Fruit fly (Drosophila melanogaster) whole organism, embryonic: ENCODE data around the gene CG9132.
A peak's percentile ranks its signal among the peaks of the same experiment; 100 is the strongest.

Source experiments
- Antp ChIP-seq: fragments of 200-800 bp; sonication (Bioruptor generic); optimal IDR thresholded peaks from 3 replicates; lab custom pipeline; 2016; ENCODE audit warnings: missing biosample characterization, missing genetic modification characterization
- Atf6 ChIP-seq: fragments of 200-800 bp; sonication (Bioruptor generic); IDR thresholded peaks from 2 replicates; pipeline ENCODE4 v1.3.6; 2022; ENCODE audit warnings: missing biosample characterization, missing genetic modification characterization
- Awh ChIP-seq: fragments of 200-800 bp; sonication (Bioruptor generic); IDR thresholded peaks from 2 replicates; pipeline ENCODE4, ENCODE4 v1.3.6; 2022; ENCODE audit warnings: missing biosample characterization, missing genetic modification characterization
- CG10267 ChIP-seq: fragments of 200-800 bp; sonication (Bioruptor generic); optimal IDR thresholded peaks from 2 replicates; lab custom pipeline; 2018; ENCODE audit warnings: missing biosample characterization, mild to moderate bottlenecking, missing genetic modification characterization, moderate library complexity
- CG11723 ChIP-seq: fragments of 200-800 bp; sonication (Bioruptor generic); optimal IDR thresholded peaks from 2 replicates; lab custom pipeline; 2017; ENCODE audit warnings: missing biosample characterization, mild to moderate bottlenecking, missing genetic modification characterization
- CG12391 ChIP-seq: fragments of 200-800 bp; sonication (Bioruptor generic); optimal IDR thresholded peaks from 3 replicates; lab custom pipeline; 2018; ENCODE audit warnings: missing biosample characterization, mild to moderate bottlenecking, missing genetic modification characterization, moderate library complexity
- CG14965 ChIP-seq: fragments of 200-800 bp; sonication (Bioruptor generic); optimal IDR thresholded peaks from 2 replicates; lab custom pipeline; 2016; ENCODE audit warnings: missing biosample characterization, missing genetic modification characterization, borderline replicate concordance
- CG17568 ChIP-seq: fragments of 200-800 bp; sonication (Bioruptor generic); optimal IDR thresholded peaks from 2 replicates; lab custom pipeline; 2018; ENCODE audit warnings: missing biosample characterization, mild to moderate bottlenecking, missing genetic modification characterization, moderate library complexity
- CG18476 ChIP-seq: fragments of 200-800 bp; sonication (Bioruptor generic); optimal IDR thresholded peaks from 2 replicates; lab custom pipeline; 2016; ENCODE audit warnings: missing biosample characterization, mild to moderate bottlenecking, missing genetic modification characterization
- CG18599 ChIP-seq: fragments of 200-800 bp; sonication (Bioruptor generic); optimal IDR thresholded peaks from 3 replicates; lab custom pipeline; 2017; ENCODE audit warnings: missing biosample characterization, missing genetic modification characterization, mild to moderate bottlenecking, moderate library complexity, missing genetic modification reagents
- CG2129 ChIP-seq: fragments of 200-800 bp; sonication (Bioruptor generic); IDR thresholded peaks from 2 replicates; pipeline ENCODE4 v1.3.6; 2022; ENCODE audit warnings: missing biosample characterization, missing genetic modification characterization; ENCODE audit not compliant: partially characterized antibody
- CG2678 ChIP-seq: fragments of 200-800 bp; sonication (Bioruptor generic); optimal IDR thresholded peaks from 3 replicates; lab custom pipeline; 2019; ENCODE audit warnings: missing biosample characterization, mild to moderate bottlenecking, missing genetic modification characterization, moderate library complexity
- CG32772 ChIP-seq: fragments of 200-800 bp; sonication (Bioruptor generic); IDR thresholded peaks from 2 replicates; pipeline ENCODE4 v1.3.6; 2022; ENCODE audit warnings: missing biosample characterization, missing genetic modification characterization
- CG33213 ChIP-seq: fragments of 200-800 bp; sonication (Bioruptor generic); optimal IDR thresholded peaks from 3 replicates; lab custom pipeline; 2016; ENCODE audit warnings: missing biosample characterization, missing genetic modification characterization
- CG34422 ChIP-seq: fragments of 200-800 bp; sonication (Bioruptor generic); IDR thresholded peaks from 3 replicates; pipeline ENCODE4 v1.3.6; 2022; ENCODE audit warnings: missing biosample characterization, missing genetic modification characterization
- CG3726 ChIP-seq: fragments of 200-800 bp; sonication (Bioruptor generic); IDR thresholded peaks from 3 replicates; pipeline ENCODE4, ENCODE4 v1.3.6; 2022; ENCODE audit warnings: missing biosample characterization, missing genetic modification characterization
- CG42726 ChIP-seq: fragments of 200-800 bp; sonication (Bioruptor generic); IDR thresholded peaks from 2 replicates; pipeline ENCODE4 v1.3.6; 2022; ENCODE audit warnings: missing biosample characterization, missing genetic modification characterization; ENCODE audit not compliant: partially characterized antibody
- CG4424 ChIP-seq: fragments of 200-800 bp; sonication (Bioruptor generic); optimal IDR thresholded peaks from 3 replicates; lab custom pipeline; 2016; ENCODE audit warnings: missing biosample characterization, missing genetic modification characterization
- CG4617 ChIP-seq: fragments of 200-800 bp; sonication (Bioruptor generic); optimal IDR thresholded peaks from 3 replicates; lab custom pipeline; 2016; ENCODE audit warnings: missing biosample characterization, missing genetic modification characterization, borderline replicate concordance
- CG6254 ChIP-seq: fragments of 200-800 bp; sonication (Bioruptor generic); optimal IDR thresholded peaks from 3 replicates; lab custom pipeline; 2017; ENCODE audit warnings: mild to moderate bottlenecking, missing biosample characterization, missing genetic modification reagents, missing genetic modification characterization
- CG6791 ChIP-seq: fragments of 200-800 bp; sonication (Bioruptor generic); IDR thresholded peaks from 3 replicates; pipeline ENCODE4 v1.3.6; 2022; ENCODE audit warnings: missing biosample characterization, missing genetic modification characterization; ENCODE audit not compliant: partially characterized antibody
- CG7745 ChIP-seq: fragments of 200-800 bp; sonication (Bioruptor generic); optimal IDR thresholded peaks from 2 replicates; lab custom pipeline; 2018; ENCODE audit warnings: missing biosample characterization, mild to moderate bottlenecking, missing genetic modification characterization, moderate library complexity
- CG9437 ChIP-seq: fragments of 200-800 bp; sonication (Bioruptor generic); optimal IDR thresholded peaks from 2 replicates; lab custom pipeline; 2018; ENCODE audit warnings: missing biosample characterization, mild to moderate bottlenecking, missing genetic modification characterization
- CG9609 ChIP-seq: fragments of 200-800 bp; sonication (Bioruptor generic); optimal IDR thresholded peaks from 3 replicates; lab custom pipeline; 2016; ENCODE audit warnings: missing biosample characterization, missing genetic modification characterization
- CG9727 ChIP-seq: fragments of 200-800 bp; sonication (Bioruptor generic); optimal IDR thresholded peaks from 3 replicates; lab custom pipeline; 2017; ENCODE audit warnings: missing biosample characterization, mild to moderate bottlenecking, missing genetic modification characterization
- CG9817 ChIP-seq: fragments of 200-800 bp; sonication (Bioruptor generic); optimal IDR thresholded peaks from 2 replicates; lab custom pipeline; 2018; ENCODE audit warnings: missing biosample characterization, mild to moderate bottlenecking, missing genetic modification characterization, moderate library complexity
- CG9876 ChIP-seq: fragments of 200-800 bp; sonication (Bioruptor generic); optimal IDR thresholded peaks from 2 replicates; lab custom pipeline; 2016; ENCODE audit warnings: missing biosample characterization, missing genetic modification characterization
- Dp ChIP-seq: fragments of 200-800 bp; sonication (Bioruptor generic); optimal IDR thresholded peaks from 2 replicates; lab custom pipeline; 2018; ENCODE audit warnings: missing biosample characterization, mild to moderate bottlenecking, missing genetic modification characterization, moderate library complexity
- ERR ChIP-seq: fragments of 200-800 bp; sonication (Bioruptor generic); optimal IDR thresholded peaks from 2 replicates; lab custom pipeline; 2016; ENCODE audit warnings: missing biosample characterization, missing genetic modification characterization
- H2.0 ChIP-seq: fragments of 200-800 bp; sonication (Bioruptor generic); IDR thresholded peaks from 2 replicates; pipeline ENCODE4 v1.3.6; 2022; ENCODE audit warnings: missing biosample characterization, missing genetic modification characterization
- HLH54F ChIP-seq: fragments of 200-800 bp; sonication (Bioruptor generic); optimal IDR thresholded peaks from 3 replicates; lab custom pipeline; 2016; ENCODE audit warnings: missing biosample characterization, missing genetic modification characterization
- HLHmδ ChIP-seq: fragments of 200-800 bp; sonication (Bioruptor generic); optimal IDR thresholded peaks from 2 replicates; lab custom pipeline; 2018; ENCODE audit warnings: missing biosample characterization, mild to moderate bottlenecking, missing genetic modification characterization, moderate library complexity
- Hmx ChIP-seq: fragments of 200-800 bp; sonication (Bioruptor generic); optimal IDR thresholded peaks from 2 replicates; lab custom pipeline; 2016; ENCODE audit warnings: missing biosample characterization, missing genetic modification characterization
- MBD-R2 ChIP-seq: fragments of 200-800 bp; sonication (Bioruptor generic); IDR thresholded peaks from 2 replicates; pipeline ENCODE4 v1.3.6; 2022; ENCODE audit warnings: missing biosample characterization, missing genetic modification characterization
- Six4 ChIP-seq: fragments of 200-800 bp; sonication (Bioruptor generic); optimal IDR thresholded peaks from 2 replicates; lab custom pipeline; 2016; ENCODE audit warnings: missing biosample characterization, missing genetic modification characterization
- Usf ChIP-seq: fragments of 200-800 bp; sonication (Bioruptor generic); optimal IDR thresholded peaks from 2 replicates; lab custom pipeline; 2017; ENCODE audit warnings: missing genotype, missing biosample characterization, missing genetic modification characterization
- al ChIP-seq: fragments of 200-800 bp; sonication (Bioruptor generic); IDR thresholded peaks from 2 replicates; pipeline ENCODE4 v1.3.6; 2022; ENCODE audit warnings: missing biosample characterization, missing genetic modification characterization
- ap ChIP-seq: fragments of 200-800 bp; sonication (Bioruptor generic); IDR thresholded peaks from 2 replicates; pipeline ENCODE4 v1.3.6; 2022; ENCODE audit warnings: missing biosample characterization, missing genetic modification characterization
- corto ChIP-seq: fragments of 200-800 bp; sonication (Bioruptor generic); optimal IDR thresholded peaks from 2 replicates; lab custom pipeline; 2016; ENCODE audit warnings: missing biosample characterization, mild to moderate bottlenecking, missing genetic modification characterization, moderate library complexity
- gce ChIP-seq: fragments of 200-800 bp; sonication (Bioruptor generic); IDR thresholded peaks from 3 replicates; pipeline ENCODE4 v1.3.6; 2022; ENCODE audit warnings: missing biosample characterization, missing genetic modification characterization
- gro ChIP-seq: fragments of 200-800 bp; sonication (Bioruptor generic); optimal IDR thresholded peaks from 2 replicates; lab custom pipeline; 2016; ENCODE audit warnings: missing biosample characterization, missing genetic modification characterization
- ham ChIP-seq: fragments of 200-800 bp; sonication (Bioruptor generic); IDR thresholded peaks from 2 replicates; pipeline ENCODE4 v1.3.6; 2022; ENCODE audit warnings: missing biosample characterization, missing genetic modification characterization
- oc ChIP-seq: fragments of 200-800 bp; sonication (Bioruptor generic); optimal IDR thresholded peaks from 2 replicates; lab custom pipeline; 2018; ENCODE audit warnings: missing biosample characterization, mild to moderate bottlenecking, missing genetic modification characterization, moderate library complexity
- org-1 ChIP-seq: fragments of 200-800 bp; sonication (Bioruptor generic); optimal IDR thresholded peaks from 2 replicates; lab custom pipeline; 2017; ENCODE audit warnings: missing biosample characterization, missing genetic modification characterization
- pan ChIP-seq, 4 experiments: fragments of >200 bp in 3 of 4; fragments of 200-800 bp in 1 of 4; sonication (Bioruptor generic) in 1 of 4; optimal IDR thresholded peaks in 3 of 4; IDR thresholded peaks in 1 of 4; 2 replicates each; pipeline versions ENCODE4 v1.3.6 to Lab custom; 2017 to 2022; ENCODE audit warnings: missing biosample characterization in 2 of 4, missing genetic modification characterization in 2 of 4, mixed read lengths in 1 of 4
- pb ChIP-seq: fragments of 200-800 bp; sonication (Bioruptor generic); optimal IDR thresholded peaks from 3 replicates; lab custom pipeline; 2016; ENCODE audit warnings: missing biosample characterization, missing genetic modification characterization
- ro ChIP-seq: fragments of 200-800 bp; sonication (Bioruptor generic); IDR thresholded peaks from 2 replicates; pipeline ENCODE4 v1.3.6; 2022; ENCODE audit warnings: missing biosample characterization, missing genetic modification characterization
- sr ChIP-seq: fragments of 200-800 bp; sonication (Bioruptor generic); IDR thresholded peaks from 3 replicates; pipeline ENCODE4 v1.3.6; 2022; ENCODE audit warnings: missing biosample characterization, missing genetic modification characterization
- toy ChIP-seq: fragments of 200-800 bp; sonication (Bioruptor generic); IDR thresholded peaks from 2 replicates; pipeline ENCODE4 v1.3.6; 2022; ENCODE audit warnings: missing biosample characterization, missing genetic modification characterization
- unpg ChIP-seq: fragments of 200-800 bp; sonication (Bioruptor generic); optimal IDR thresholded peaks from 3 replicates; lab custom pipeline; 2018; ENCODE audit warnings: missing biosample characterization, mild to moderate bottlenecking, missing genetic modification characterization, moderate library complexity
- zen ChIP-seq: fragments of 200-800 bp; sonication (Bioruptor generic); optimal IDR thresholded peaks from 3 replicates; lab custom pipeline; 2018; ENCODE audit warnings: missing biosample characterization, mild to moderate bottlenecking, missing genetic modification characterization, moderate library complexity

The CG9132 gene

dm6 chrX:16803299-16803698 is 2.8 kb upstream of the CG9132 start, which contains the start of the genes Rai1 and CG13005 (continued):
- peak; percentile 86; the same call in 2 of the 3 replicates for TF ChIP-seq CG6791 (GFP tag; lab: Robert Waterston, UW)
- no peak for TF ChIP-seq ap (GFP tag; lab: Robert Waterston, UW)
- TF ChIP-seq H2.0, result no peak
- TF ChIP-seq gro (GFP tag; lab: Kevin White, UChicago), result peak; percentile 30
- TF ChIP-seq Hmx (GFP tag; lab: Kevin White, UChicago), result no peak
- peak; percentile 8 for TF ChIP-seq MBD-R2
- no peak for TF ChIP-seq oc (tag; lab: Kevin White, UChicago)
- no peak for TF ChIP-seq unpg (GFP tag; lab: Kevin White, UChicago)
- no peak for TF ChIP-seq HLH54F (GFP tag; lab: Kevin White, UChicago)
- no peak for TF ChIP-seq toy (GFP tag; lab: Robert Waterston, UW)
- TF ChIP-seq Antp (GFP tag; lab: Kevin White, UChicago), result no peak
- TF ChIP-seq CG10267 (tag; lab: Kevin White, UChicago), result peak; percentile 3
- TF ChIP-seq CG32772 (GFP tag; lab: Robert Waterston, UW), result no peak
- no peak for TF ChIP-seq CG11723
- TF ChIP-seq ham (GFP tag; lab: Robert Waterston, UW), result no peak
- TF ChIP-seq CG42726 (GFP tag; lab: Robert Waterston, UW), result peak; percentile 67; the same call in 1 of the 2 replicates
- TF ChIP-seq CG18599 (GFP tag; lab: Kevin White, UChicago), result no peak
- no peak for TF ChIP-seq CG6254 (GFP tag; lab: Kevin White, UChicago)
- no peak for TF ChIP-seq gce (GFP tag; lab: Robert Waterston, UW)
- no peak for TF ChIP-seq org-1
- TF ChIP-seq CG17568, result no peak
- TF ChIP-seq CG33213 (GFP tag; lab: Kevin White, UChicago), result no peak
- no peak for TF ChIP-seq Six4 (GFP tag; lab: Kevin White, UChicago)
- no peak for TF ChIP-seq CG9727 (GFP tag; lab: Kevin White, UChicago)
- TF ChIP-seq pb (GFP tag; lab: Kevin White, UChicago), result no peak
- no peak for TF ChIP-seq zen (tag; lab: Kevin White, UChicago)
- no peak for TF ChIP-seq CG18476 (GFP tag; lab: Kevin White, UChicago)
- TF ChIP-seq ERR (GFP tag; lab: Kevin White, UChicago), result no peak
- no peak for TF ChIP-seq Usf (GFP tag; lab: Kevin White, UChicago)
- TF ChIP-seq CG34422 (GFP tag; lab: Robert Waterston, UW), result no peak
- peak; percentile 70 for TF ChIP-seq Dp (GFP tag; lab: Kevin White, UChicago)
- TF ChIP-seq ro, result no peak
- TF ChIP-seq CG3726, result no peak
- TF ChIP-seq CG12391 (tag; lab: Kevin White, UChicago), result no peak
- TF ChIP-seq sr, result no peak
- no peak for TF ChIP-seq Awh
- no peak for TF ChIP-seq CG9817 (tag; lab: Kevin White, UChicago)
- no peak for TF ChIP-seq CG7745 (tag; lab: Kevin White, UChicago)
- no peak for TF ChIP-seq corto (GFP tag; lab: Kevin White, UChicago)
- TF ChIP-seq CG2678 (tag; lab: Kevin White, UChicago), result no peak
- no peak for TF ChIP-seq CG14965 (GFP tag; lab: Kevin White, UChicago)
- no peak for TF ChIP-seq al (GFP tag; lab: Robert Waterston, UW)
- peak; percentile 79 for TF ChIP-seq CG2129 (GFP tag; lab: Robert Waterston, UW)
- no peak for TF ChIP-seq CG4424 (GFP tag; lab: Kevin White, UChicago)
- no peak for TF ChIP-seq HLHmδ (GFP tag; lab: Kevin White, UChicago)
- TF ChIP-seq CG4617 (GFP tag; lab: Kevin White, UChicago), result peak; percentile 13
- no peak for TF ChIP-seq CG9876 (GFP tag; lab: Kevin White, UChicago)
- TF ChIP-seq Atf6 (GFP tag; lab: Robert Waterston, UW), result no peak
- TF ChIP-seq CG9437, result no peak
- TF ChIP-seq pan (optimal IDR thresholded peaks at IDR 0.05; lab: Kevin White, UChicago), result no peak
- TF ChIP-seq pan (GFP tag; optimal IDR thresholded peaks at IDR 0.05 in 1 of 2, IDR thresholded peaks at IDR 0.05 in 1 of 2), result no peak
- no peak for TF ChIP-seq CG9609 (GFP tag; lab: Kevin White, UChicago)
